Worm (Caenorhabditis elegans): ENCODE results near the gene efn-2.

DNA sequence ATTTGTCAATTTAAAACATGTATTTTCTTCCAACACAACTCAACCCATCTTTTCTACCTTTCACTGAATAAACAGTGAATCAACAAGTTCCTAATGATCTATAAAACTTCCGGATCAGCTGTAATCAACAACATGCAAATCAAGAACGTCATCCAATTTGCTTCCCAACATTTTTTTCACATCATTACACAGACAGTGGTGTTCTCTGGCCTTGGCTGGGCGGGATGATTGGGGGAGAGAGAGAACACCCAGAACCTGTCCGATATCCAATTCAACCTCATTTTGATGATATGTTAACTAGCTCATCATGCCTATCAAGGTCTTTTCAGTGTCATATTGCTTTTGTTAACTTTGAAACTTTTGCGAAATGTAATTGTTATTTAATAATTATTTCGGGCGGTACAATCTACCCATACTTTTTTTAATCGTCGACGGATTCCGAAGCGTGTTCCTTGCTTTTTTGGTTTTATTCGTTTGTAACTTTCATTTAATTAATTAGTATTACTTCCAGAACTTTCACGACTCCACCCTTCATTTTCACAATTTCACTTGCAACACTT lies 38.8 kb downstream of the efn-2 start, which contains the start of gene ptr-14:
- TF ChIP-seq Y5F2A.4 (GFP tag; optimal IDR thresholded peaks at IDR 0.05) (no peak), zfp-3 (GFP tag; conservative IDR thresholded peaks at IDR 0.05) (no peak), ama-1 (optimal IDR thresholded peaks at IDR 0.05) (no peak), nhr-77 (tag; optimal IDR thresholded peaks at IDR 0.05) (no peak), ZK546.5 (tag; optimal IDR thresholded peaks at IDR 0.05) (no peak), pha-4 (GFP tag; IDR thresholded peaks at IDR 0.05) (no peak), pha-4 (tag; optimal IDR thresholded peaks at IDR 0.05) (no peak), nhr-237 (tag; optimal IDR thresholded peaks at IDR 0.05) (no peak), unc-62 (GFP tag; optimal IDR thresholded peaks at IDR 0.05 in 1 of 2) (no peak), unc-62 (tag; optimal IDR thresholded peaks at IDR 0.05) (no peak), daf-19 (GFP tag; conservative IDR thresholded peaks at IDR 0.05) (no peak), lin-15B (tag; optimal IDR thresholded peaks at IDR 0.05) (no peak)

Data from whole organism, L4 larva.